Fruit fly (Drosophila melanogaster) whole organism: ENCODE measurements around the gene CG6508.

Source experiments
- CG8478 ChIP-seq: fragments of >200 bp; optimal IDR thresholded peaks from 2 replicates; lab custom pipeline; 2018; ENCODE audit warnings: inconsistent platforms
- psq ChIP-seq: fragments of >200 bp; optimal IDR thresholded peaks from 2 replicates; lab custom pipeline; 2017

- TF ChIP-seq CG8478 (lab: Kevin White, UChicago) (no peak), psq (lab: Kevin White, UChicago) (no peak)
These were observed at the start of gene CG6508 for dm6 chr2L:10818807-10819206.
